Fruit fly (Drosophila melanogaster) whole organism, wandering third instar larva: Measurements from ENCODE around the gene Samuel.

ENCODE experiments used
- Abd-B ChIP-seq: fragments of >200 bp; optimal IDR thresholded peaks from 2 replicates; lab custom pipeline; 2017; ENCODE audit warnings: missing biosample characterization, missing genetic modification characterization
- CG32264 ChIP-seq: fragments of 200-800 bp; sonication (Bioruptor generic); optimal IDR thresholded peaks from 2 replicates; lab custom pipeline; 2016; ENCODE audit warnings: missing biosample characterization, missing genetic modification characterization
- CG9705 ChIP-seq: fragments of 200-800 bp; sonication (Bioruptor generic); optimal IDR thresholded peaks from 2 replicates; lab custom pipeline; 2018; ENCODE audit warnings: missing biosample characterization, mild to moderate bottlenecking, missing genetic modification characterization
- CrebA ChIP-seq: fragments of 200-800 bp; sonication (Bioruptor generic); optimal IDR thresholded peaks from 2 replicates; lab custom pipeline; 2016; ENCODE audit warnings: missing biosample characterization, mild to moderate bottlenecking, missing genetic modification characterization, borderline replicate concordance
- Dfd ChIP-seq: fragments of >200 bp; optimal IDR thresholded peaks from 2 replicates; lab custom pipeline; 2017; ENCODE audit warnings: missing biosample characterization, missing genetic modification characterization
- Dif ChIP-seq: fragments of 200-275, 200-300 bp; sonication (Bioruptor generic); optimal IDR thresholded peaks from 2 replicates; lab custom pipeline; 2018; ENCODE audit warnings: missing biosample characterization, missing genetic modification characterization; ENCODE audit not compliant: partially characterized antibody
- GATAd ChIP-seq: sonication (Bioruptor generic); optimal IDR thresholded peaks from 2 replicates; lab custom pipeline; 2016; ENCODE audit warnings: missing biosample characterization, missing genetic modification characterization
- HLH106 ChIP-seq: fragments of 200-800 bp; optimal IDR thresholded peaks from 3 replicates; lab custom pipeline; 2019; ENCODE audit warnings: missing biosample characterization, mild to moderate bottlenecking, missing genetic modification characterization, moderate library complexity
- Hnf4 ChIP-seq: fragments of 200-800 bp; sonication (Bioruptor generic); optimal IDR thresholded peaks from 2 replicates; lab custom pipeline; 2016; ENCODE audit warnings: missing biosample characterization, mild to moderate bottlenecking, missing genetic modification characterization
- Hr78 ChIP-seq: fragments of >200 bp; optimal IDR thresholded peaks from 2 replicates; lab custom pipeline; 2017; ENCODE audit warnings: missing biosample characterization, missing genetic modification characterization
- Hr83 ChIP-seq: fragments of 200-300 bp; sonication (Bioruptor generic); optimal IDR thresholded peaks from 2 replicates; lab custom pipeline; 2016; ENCODE audit warnings: missing biosample characterization, mild to moderate bottlenecking, missing genetic modification characterization, moderate library complexity; ENCODE audit not compliant: poor library complexity, severe bottlenecking
- Jra ChIP-seq: sonication (Bioruptor generic); optimal IDR thresholded peaks from 2 replicates; lab custom pipeline; 2016; ENCODE audit warnings: missing biosample characterization, missing genetic modification characterization
- Mio ChIP-seq: sonication (Bioruptor generic); optimal IDR thresholded peaks from 2 replicates; lab custom pipeline; 2016; ENCODE audit warnings: missing biosample characterization, missing genetic modification characterization
- Myc ChIP-seq: fragments of >200 bp; optimal IDR thresholded peaks from 2 replicates; lab custom pipeline; 2017
- N ChIP-seq: fragments of >200 bp; optimal IDR thresholded peaks from 2 replicates; lab custom pipeline; 2018; ENCODE audit warnings: missing biosample characterization, missing external identifiers, missing genetic modification characterization
- OdsH ChIP-seq: fragments of 200-800 bp; sonication (Bioruptor generic); optimal IDR thresholded peaks from 2 replicates; lab custom pipeline; 2016; ENCODE audit warnings: missing biosample characterization, mild to moderate bottlenecking, missing genetic modification characterization
- Rel ChIP-seq, 2 experiments: fragments of 200-800 bp; sonication (Bioruptor generic) in 1 of 2; optimal IDR thresholded peaks; 2 replicates in 1 of 2; 3 replicates in 1 of 2; lab custom pipeline; 2016 to 2019; ENCODE audit warnings: mild to moderate bottlenecking in 2 of 2, missing biosample characterization in 2 of 2, missing genetic modification characterization in 2 of 2, moderate library complexity in 1 of 2
- Sp1 ChIP-seq: fragments of 200-800 bp; sonication (Bioruptor generic); optimal IDR thresholded peaks from 3 replicates; lab custom pipeline; 2019; ENCODE audit warnings: missing biosample characterization, mild to moderate bottlenecking, missing genetic modification characterization, moderate library complexity
- Vsx2 ChIP-seq: fragments of 200-300, 225-300 bp; sonication (Bioruptor generic); optimal IDR thresholded peaks from 2 replicates; lab custom pipeline; 2018; ENCODE audit warnings: missing biosample characterization, missing genetic modification characterization; ENCODE audit not compliant: partially characterized antibody
- br ChIP-seq: fragments of 200-800 bp; sonication (Bioruptor generic); optimal IDR thresholded peaks from 2 replicates; lab custom pipeline; 2016; ENCODE audit warnings: missing biosample characterization, missing genetic modification characterization
- brk ChIP-seq: fragments of 200-800 bp; sonication (Bioruptor generic); optimal IDR thresholded peaks from 2 replicates; lab custom pipeline; 2016; ENCODE audit warnings: missing biosample characterization, mild to moderate bottlenecking, missing genetic modification characterization
- dl ChIP-seq, 2 experiments: fragments of 175-275, 200-275 bp in 1 of 2; fragments of 200-275 bp in 1 of 2; sonication (Bioruptor generic); optimal IDR thresholded peaks; lab custom pipeline; 2018; ENCODE audit warnings: mild to moderate bottlenecking in 2 of 2, missing biosample characterization in 2 of 2, missing genetic modification characterization in 2 of 2, moderate library complexity in 2 of 2; ENCODE audit not compliant: partially characterized antibody in 2 of 2, insufficient read depth in 1 of 2
- dmrt93B ChIP-seq: fragments of 200-800 bp; sonication (Bioruptor generic); optimal IDR thresholded peaks from 2 replicates; lab custom pipeline; 2018; ENCODE audit warnings: missing biosample characterization, mild to moderate bottlenecking, missing genetic modification characterization
- dsf ChIP-seq: sonication (Bioruptor generic); optimal IDR thresholded peaks from 2 replicates; lab custom pipeline; 2016; ENCODE audit warnings: missing biosample characterization, missing genetic modification characterization, borderline replicate concordance
- ey ChIP-seq: fragments of 200-800 bp; sonication (Bioruptor generic); optimal IDR thresholded peaks from 2 replicates; lab custom pipeline; 2016; ENCODE audit warnings: missing biosample characterization, missing genetic modification characterization
- foxo ChIP-seq, 2 experiments: fragments of 200-800 bp; sonication (Bioruptor generic); optimal IDR thresholded peaks; 2 replicates in 1 of 2; 3 replicates in 1 of 2; lab custom pipeline; 2016 to 2017; ENCODE audit warnings: missing biosample characterization in 2 of 2, missing genetic modification characterization in 2 of 2
- fru ChIP-seq: fragments of 200-800 bp; sonication (Bioruptor generic); optimal IDR thresholded peaks from 3 replicates; lab custom pipeline; 2016; ENCODE audit warnings: missing biosample characterization, mild to moderate bottlenecking, missing genetic modification characterization
- h ChIP-seq: fragments of 200-800 bp; sonication (Bioruptor generic); optimal IDR thresholded peaks from 3 replicates; lab custom pipeline; 2016; ENCODE audit warnings: missing biosample characterization, mild to moderate bottlenecking, missing genetic modification characterization
- jim ChIP-seq: fragments of 175-275, 200-325 bp; sonication (Bioruptor generic); optimal IDR thresholded peaks from 2 replicates; lab custom pipeline; 2016; ENCODE audit warnings: missing biosample characterization, mild to moderate bottlenecking, missing genetic modification characterization
- lola ChIP-seq: fragments of >200 bp; optimal IDR thresholded peaks from 2 replicates; lab custom pipeline; 2017; ENCODE audit warnings: missing biosample characterization, missing genetic modification characterization
- pan ChIP-seq: fragments of >200 bp; optimal IDR thresholded peaks from 2 replicates; lab custom pipeline; 2017
- psq ChIP-seq: fragments of 200-800 bp; sonication (Bioruptor generic); optimal IDR thresholded peaks from 3 replicates; lab custom pipeline; 2017; ENCODE audit warnings: missing biosample characterization, mild to moderate bottlenecking, missing genetic modification characterization, moderate library complexity
- rgr ChIP-seq: fragments of 200-800 bp; sonication (Bioruptor generic); optimal IDR thresholded peaks from 3 replicates; lab custom pipeline; 2016; ENCODE audit warnings: missing biosample characterization, mild to moderate bottlenecking, missing genetic modification characterization
- sage ChIP-seq: fragments of 200-800 bp; sonication (Bioruptor generic); optimal IDR thresholded peaks from 2 replicates; lab custom pipeline; 2016; ENCODE audit warnings: missing biosample characterization, mild to moderate bottlenecking, missing genetic modification characterization
- sv ChIP-seq: fragments of 200-800 bp; sonication (Bioruptor generic); optimal IDR thresholded peaks from 3 replicates; lab custom pipeline; 2016; ENCODE audit warnings: missing biosample characterization, missing genetic modification characterization
- tai ChIP-seq: sonication (Bioruptor generic); optimal IDR thresholded peaks from 2 replicates; lab custom pipeline; 2016; ENCODE audit warnings: missing biosample characterization, missing genetic modification characterization
- usp ChIP-seq: fragments of >200 bp; optimal IDR thresholded peaks from 2 replicates; lab custom pipeline; 2017; ENCODE audit warnings: missing biosample characterization, missing genetic modification characterization
- woc ChIP-seq: sonication (Bioruptor generic); optimal IDR thresholded peaks from 2 replicates; lab custom pipeline; 2016; ENCODE audit warnings: missing biosample characterization, mild to moderate bottlenecking, missing genetic modification characterization

Samuel gene

DNA sequence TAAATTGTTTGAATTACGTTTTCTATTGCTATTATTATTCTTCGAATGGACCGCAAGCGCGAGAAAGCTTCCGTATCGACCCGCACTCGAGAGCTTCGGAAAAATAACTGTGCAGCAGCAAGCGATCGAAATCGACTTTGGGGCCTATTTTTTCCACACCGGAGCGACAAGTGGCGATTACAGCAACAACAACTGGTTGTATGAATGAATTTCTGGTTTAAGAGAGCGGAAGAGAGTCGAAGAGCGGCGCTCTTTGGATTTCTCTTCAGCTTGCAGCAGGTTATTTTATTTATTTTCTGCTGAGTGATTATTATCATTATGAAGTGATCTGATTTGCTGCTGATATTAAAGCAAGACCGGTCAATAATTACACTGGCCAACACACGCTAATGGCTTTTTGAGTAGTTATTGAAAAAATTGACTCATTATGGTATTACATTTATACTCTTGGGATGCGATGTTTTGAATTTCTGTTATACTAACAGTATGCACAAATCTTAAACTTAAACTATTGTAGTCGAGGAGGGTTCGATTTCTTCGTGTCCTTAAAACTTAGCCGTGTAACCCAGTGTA lies at the start of gene Samuel:
Gene Samuel, minus strand, starts transcription at position 112 of the 573 bp plus-strand sequence.
- peak; percentile 44 for TF ChIP-seq fru (GFP tag; lab: Kevin White, UChicago)
- TF ChIP-seq Myc, result no peak
- TF ChIP-seq Sp1, result peak; percentile 22
- TF ChIP-seq foxo (GFP tag; optimal IDR thresholded peaks at IDR 0.05; lab: Kevin White, UChicago), result peak; percentile 12 to 40
- TF ChIP-seq jim (GFP tag; lab: Kevin White, UChicago), result no peak
- TF ChIP-seq OdsH (GFP tag; lab: Kevin White, UChicago), result no peak
- TF ChIP-seq brk (GFP tag; lab: Kevin White, UChicago), result peak; percentile 59
- peak; percentile 88 for TF ChIP-seq Dif (GFP tag; lab: Kevin White, UChicago)
- peak; percentile 76 for TF ChIP-seq sage
- no peak for TF ChIP-seq Jra
- TF ChIP-seq dsf, result no peak
- peak; percentile 22 for TF ChIP-seq woc
- TF ChIP-seq dl (GFP tag; optimal IDR thresholded peaks at IDR 0.05; lab: Kevin White, UChicago; ENCODE audit: insufficient read depth in 1 of 2, partially characterized antibody in 2 of 2), result peak; percentile 86 to 87
- TF ChIP-seq Dfd (GFP tag; lab: Kevin White, UChicago), result no peak
- TF ChIP-seq Vsx2, result peak; percentile 56
- TF ChIP-seq br (GFP tag; lab: Kevin White, UChicago), result peak; percentile 55
- peak; percentile 41 for TF ChIP-seq h
- no peak for TF ChIP-seq lola (GFP tag; lab: Kevin White, UChicago)
- TF ChIP-seq Hr83 (GFP tag; lab: Kevin White, UChicago), result peak; percentile 46
- TF ChIP-seq Mio (GFP tag; lab: Kevin White, UChicago), result no peak
- peak; percentile 66 for TF ChIP-seq CrebA (GFP tag; lab: Kevin White, UChicago)
- peak; percentile 38 for TF ChIP-seq ey (GFP tag; lab: Kevin White, UChicago)
- TF ChIP-seq Hnf4 (GFP tag; lab: Kevin White, UChicago), result peak; percentile 9
- TF ChIP-seq Rel (GFP tag; optimal IDR thresholded peaks at IDR 0.05; lab: Kevin White, UChicago), result peak; percentile 2
- TF ChIP-seq Rel (tag; optimal IDR thresholded peaks at IDR 0.05; lab: Kevin White, UChicago), result peak; percentile 26
- TF ChIP-seq CG32264 (GFP tag; lab: Kevin White, UChicago), result peak; percentile 12
- TF ChIP-seq HLH106 (tag; lab: Kevin White, UChicago), result no peak

- TF ChIP-seq Dif (GFP tag; lab: Kevin White, UChicago), result no peak
- no peak for TF ChIP-seq Hnf4 (GFP tag; lab: Kevin White, UChicago)
- TF ChIP-seq Mio (GFP tag; lab: Kevin White, UChicago), result no peak
- no peak for TF ChIP-seq Vsx2
These were observed 46.9 kb upstream of the Samuel start, which contains the start of gene Gr32a for dm6 chr2L:11113714-11114113. Gr32a (plus strand) TSS chr2L:11114014.

dm6 chr2L:11113011-11113528 lies 46.3 kb upstream of the Samuel start, which contains the start of gene Idua:
Idua (minus strand) TSS chr2L:11113061.
- no peak for TF ChIP-seq Hr83 (GFP tag; lab: Kevin White, UChicago)
- no peak for TF ChIP-seq pan (lab: Kevin White, UChicago)
- TF ChIP-seq h, result no peak
- TF ChIP-seq N (GFP tag; lab: Kevin White, UChicago), result no peak
- no peak for TF ChIP-seq usp (GFP tag; lab: Kevin White, UChicago)
- no peak for TF ChIP-seq Dif (GFP tag; lab: Kevin White, UChicago)
- TF ChIP-seq Hnf4 (GFP tag; lab: Kevin White, UChicago), result no peak
- peak; percentile 75 for TF ChIP-seq HLH106 (tag; lab: Kevin White, UChicago)
- no peak for TF ChIP-seq Dfd (GFP tag; lab: Kevin White, UChicago)
- peak; percentile 76 for TF ChIP-seq ey (GFP tag; lab: Kevin White, UChicago)
- no peak for TF ChIP-seq br (GFP tag; lab: Kevin White, UChicago)
- no peak for TF ChIP-seq rgr (GFP tag; lab: Kevin White, UChicago)
- no peak for TF ChIP-seq woc
- TF ChIP-seq sage, result no peak
- TF ChIP-seq Myc, result no peak
- TF ChIP-seq GATAd (GFP tag; lab: Kevin White, UChicago), result no peak
- peak; percentile 47 for TF ChIP-seq Jra
- no peak for TF ChIP-seq Hr78 (GFP tag; lab: Kevin White, UChicago)
- TF ChIP-seq psq, result peak; percentile 63
- TF ChIP-seq Sp1, result peak; percentile 81
- TF ChIP-seq CG32264 (GFP tag; lab: Kevin White, UChicago), result no peak
- TF ChIP-seq fru (GFP tag; lab: Kevin White, UChicago), result no peak
- TF ChIP-seq jim (GFP tag; lab: Kevin White, UChicago), result no peak
- TF ChIP-seq tai (GFP tag; lab: Kevin White, UChicago), result no peak
- TF ChIP-seq lola (GFP tag; lab: Kevin White, UChicago), result no peak
- TF ChIP-seq Vsx2, result no peak
- TF ChIP-seq brk (GFP tag; lab: Kevin White, UChicago), result no peak
- TF ChIP-seq OdsH (GFP tag; lab: Kevin White, UChicago), result peak; percentile 79
- TF ChIP-seq sv (GFP tag; lab: Kevin White, UChicago), result peak; percentile 35
- TF ChIP-seq foxo (GFP tag; optimal IDR thresholded peaks at IDR 0.05; lab: Kevin White, UChicago), result no peak
- no peak for TF ChIP-seq dsf
- TF ChIP-seq CG9705, result no peak
- no peak for TF ChIP-seq Abd-B (GFP tag; lab: Kevin White, UChicago)
- no peak for TF ChIP-seq CrebA (GFP tag; lab: Kevin White, UChicago)
- TF ChIP-seq Rel (GFP tag; optimal IDR thresholded peaks at IDR 0.05; lab: Kevin White, UChicago), result peak; percentile 16
- TF ChIP-seq Rel (tag; optimal IDR thresholded peaks at IDR 0.05; lab: Kevin White, UChicago), result no peak
- TF ChIP-seq dmrt93B (GFP tag; lab: Kevin White, UChicago), result no peak
- TF ChIP-seq Mio (GFP tag; lab: Kevin White, UChicago), result no peak
- no peak for TF ChIP-seq dl (GFP tag; optimal IDR thresholded peaks at IDR 0.05; lab: Kevin White, UChicago; ENCODE audit: insufficient read depth in 1 of 2, partially characterized antibody in 2 of 2)
